Worm (Caenorhabditis elegans) whole organism, L4/young adult: ENCODE data around the gene srj-27.
A peak's percentile ranks its signal among the peaks of the same experiment; 100 is the strongest.

Experiments used
- W03F9.2 ChIP-seq: fragments of 150-350 bp; optimal IDR thresholded peaks from 2 replicates; lab custom pipeline; 2014; ENCODE audit warnings: missing biosample characterization, missing genetic modification characterization
- dao-5 ChIP-seq: sonication (generic microtip); optimal IDR thresholded peaks from 2 replicates; lab custom pipeline; 2016; ENCODE audit warnings: missing genotype, missing genetic modification characterization, moderate library complexity, missing compliant biosample characterization
- him-1 ChIP-seq: sonication (generic microtip); optimal IDR thresholded peaks from 2 replicates; lab custom pipeline; 2016; ENCODE audit warnings: missing genotype, missing genetic modification reagents, missing genetic modification characterization, missing compliant biosample characterization

Gene srj-27

ce11 chrV:15092666-15093065 is 34.6 kb downstream of the srj-27 start, which contains the start of gene txt-12:
Gene txt-12 (plus strand): TSS chrV:15092966.
- no peak for TF ChIP-seq dao-5 (tag; lab: Kevin White, UChicago)
- TF ChIP-seq W03F9.2, result no peak

DNA sequence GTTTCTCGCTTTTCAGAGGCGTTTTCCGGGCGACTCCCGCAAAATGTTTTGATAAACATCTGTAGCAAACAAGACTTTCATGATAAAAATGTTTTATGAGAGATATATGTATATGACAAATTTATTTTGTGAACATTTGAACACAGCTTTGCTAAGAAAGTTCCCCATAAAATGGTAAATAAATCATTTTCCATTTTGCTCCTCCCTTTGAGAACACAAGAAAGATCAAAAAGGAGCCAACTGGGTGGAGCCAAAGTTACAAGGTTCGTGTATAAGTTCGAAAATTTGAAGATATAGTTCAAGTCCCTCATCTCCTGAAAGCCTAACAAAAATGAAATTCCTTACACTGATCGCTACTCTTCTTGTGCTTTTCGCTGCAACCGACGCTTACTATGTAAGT is 36.9 kb downstream of the srj-27 start, which contains the start of gene C01G10.17:
Gene C01G10.17, plus strand, starts transcription at position 301 of the 400 bp plus-strand sequence.
- TF ChIP-seq him-1 (tag; lab: Kevin White, UChicago), result no peak

DNA sequence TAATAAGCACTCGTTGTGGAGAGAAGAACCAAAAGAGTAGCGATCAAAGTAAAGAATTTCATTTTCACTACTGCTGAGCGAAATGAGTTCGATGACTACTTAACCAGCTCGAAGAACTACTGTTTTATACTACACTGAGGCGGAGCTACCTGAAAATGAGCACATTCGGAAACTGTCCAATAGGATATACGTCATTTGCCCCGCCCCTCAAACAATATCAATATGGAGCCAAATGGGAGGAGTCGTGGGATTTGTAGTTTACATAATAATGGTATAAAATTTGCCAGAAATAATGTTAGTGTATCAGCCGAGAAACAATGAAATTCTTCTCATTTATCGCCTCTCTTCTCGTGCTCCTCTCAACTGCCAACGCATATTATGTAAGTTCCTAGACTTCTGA is 37.9 kb downstream of the srj-27 start, which contains the start of the genes C01G10.5 and C01G10.4:
Gene C01G10.5, minus strand, starts transcription at position 101 of the 400 bp plus-strand sequence.
Gene C01G10.4, plus strand, starts transcription at position 303 of the 400 bp plus-strand sequence.
- no peak for TF ChIP-seq W03F9.2
- TF ChIP-seq him-1 (tag; lab: Kevin White, UChicago), result no peak
- no peak for TF ChIP-seq dao-5 (tag; lab: Kevin White, UChicago)

ce11 chrV:15088613-15089012 is 38.7 kb downstream of the srj-27 start, which contains the start of gene C01G10.18:
Gene C01G10.18 (minus strand): TSS chrV:15088713.
- TF ChIP-seq dao-5 (tag; lab: Kevin White, UChicago) (no peak), W03F9.2 (no peak), him-1 (tag; lab: Kevin White, UChicago) (no peak)

- no peak for TF ChIP-seq W03F9.2
- TF ChIP-seq him-1 (tag; lab: Kevin White, UChicago), result no peak
- no peak for TF ChIP-seq dao-5 (tag; lab: Kevin White, UChicago)
Observed at ce11 chrV:15087207-15087706, 40.1 kb downstream of the srj-27 start, which contains the start of the genes C01G10.15 and C01G10.6. Gene C01G10.15 (minus strand): TSS chrV:15087307. Gene C01G10.6 (plus strand): TSS chrV:15087656.

DNA sequence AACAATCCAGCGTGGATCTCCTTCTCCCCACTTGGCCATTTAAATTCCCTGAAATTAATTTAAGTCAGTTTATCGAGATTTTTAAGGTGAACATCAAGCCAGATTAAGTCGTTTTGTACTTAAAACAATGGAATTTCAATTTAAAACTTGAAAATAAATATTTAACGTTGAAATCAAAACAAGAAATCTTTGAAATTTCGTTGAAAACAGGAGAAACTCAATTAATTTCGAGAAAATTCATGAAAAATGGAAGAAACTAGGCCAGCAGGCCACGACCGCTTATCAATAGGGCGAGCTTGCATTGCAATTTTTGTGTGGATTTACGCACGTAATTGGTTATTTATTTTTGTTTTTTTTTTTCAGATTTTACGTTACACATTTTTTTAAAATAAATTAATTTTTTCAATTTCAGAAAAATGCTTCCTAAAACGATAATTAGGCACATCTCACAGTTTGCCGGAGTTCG is 41.9 kb downstream of the srj-27 start, which contains the start of the genes ahsa-1 and C01G10.7:
Gene ahsa-1, minus strand, starts transcription at position 51 of the 466 bp plus-strand sequence.
Gene C01G10.7, plus strand, starts transcription at position 413 of the 466 bp plus-strand sequence.
- TF ChIP-seq him-1 (tag; lab: Kevin White, UChicago), result peak; percentile 88
- no peak for TF ChIP-seq dao-5 (tag; lab: Kevin White, UChicago)
- TF ChIP-seq W03F9.2, result peak; percentile 96

DNA sequence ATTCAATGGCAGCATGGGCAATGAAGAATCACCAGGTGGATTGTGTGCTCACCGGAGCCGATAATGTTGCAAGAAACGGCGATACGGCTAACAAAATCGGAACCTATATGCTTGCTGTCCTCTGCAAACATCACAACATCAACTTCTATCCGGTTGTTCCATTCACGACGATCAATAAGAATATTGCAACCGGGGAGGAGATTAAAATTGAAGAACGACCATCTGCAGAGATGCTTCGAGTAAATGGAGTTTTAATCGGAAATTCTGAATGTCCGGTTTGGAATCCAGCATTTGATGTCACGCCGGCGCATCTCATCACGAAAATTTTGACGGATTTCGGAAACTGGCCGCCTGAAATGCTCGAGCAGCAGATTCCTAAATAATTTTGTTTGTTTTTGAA is 43.7 kb downstream of the srj-27 start:
- TF ChIP-seq W03F9.2 (no peak), him-1 (tag; lab: Kevin White, UChicago) (no peak), dao-5 (tag; lab: Kevin White, UChicago) (no peak)

DNA sequence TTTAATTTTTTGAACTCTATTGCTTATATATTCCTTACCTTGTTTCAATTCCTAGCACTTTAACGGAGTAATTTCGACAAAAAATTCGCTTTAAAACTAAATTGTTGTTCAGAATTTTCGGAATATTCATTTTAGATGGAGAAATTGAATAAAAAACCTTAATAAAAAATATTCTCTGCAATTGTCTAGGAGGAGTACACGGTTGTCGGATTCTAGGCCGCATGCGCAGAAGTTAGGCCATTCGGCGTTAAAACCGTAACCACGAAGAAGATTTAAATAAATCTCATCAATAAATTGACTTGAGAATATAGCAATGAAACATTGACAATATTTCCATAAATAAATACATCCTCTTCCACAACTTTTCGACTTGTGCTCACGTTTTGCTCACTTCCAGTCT is 45.0 kb downstream of the srj-27 start, which contains the start of the genes C01G10.10 and C01G10.9:
Gene C01G10.10, minus strand, starts transcription at position 151 of the 400 bp plus-strand sequence.
Gene C01G10.9, plus strand, starts transcription at position 240 of the 400 bp plus-strand sequence.
- TF ChIP-seq him-1 (tag; lab: Kevin White, UChicago), result peak; percentile 61
- no peak for TF ChIP-seq dao-5 (tag; lab: Kevin White, UChicago)
- TF ChIP-seq W03F9.2, result peak; percentile 72

DNA sequence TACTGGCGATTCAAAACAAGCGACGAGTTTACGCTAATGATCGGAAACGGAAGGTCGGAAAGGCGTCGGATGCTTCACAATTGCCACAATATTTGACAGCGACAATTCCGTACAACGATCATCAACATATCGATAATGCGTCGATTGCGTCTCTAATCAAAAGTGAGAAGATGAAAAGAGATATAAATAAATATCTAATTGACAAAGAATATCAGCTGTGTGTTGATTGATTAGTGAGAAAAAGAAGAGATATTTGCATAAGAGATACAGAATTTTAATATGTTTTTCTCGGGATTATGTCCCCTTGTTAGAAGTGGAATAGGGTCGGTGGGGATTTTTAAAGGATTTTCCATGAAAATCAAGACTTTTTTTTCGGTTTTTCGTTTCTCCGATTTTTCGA is 48.8 kb downstream of the srj-27 start:
- no peak for TF ChIP-seq him-1 (tag; lab: Kevin White, UChicago)
- TF ChIP-seq W03F9.2, result no peak
- TF ChIP-seq dao-5 (tag; lab: Kevin White, UChicago), result no peak
